Fruit fly (Drosophila melanogaster) whole organism, embryonic: Measurements from ENCODE around the gene CtsF.

Experiments
- Abd-B ChIP-seq: fragments of 200-800 bp; sonication (Bioruptor generic); optimal IDR thresholded peaks from 2 replicates; lab custom pipeline; 2018; ENCODE audit warnings: missing biosample characterization, mild to moderate bottlenecking, missing genetic modification characterization, moderate library complexity
- B-H2 ChIP-seq: fragments of 200-800 bp; sonication (Bioruptor generic); optimal IDR thresholded peaks from 2 replicates; lab custom pipeline; 2018; ENCODE audit warnings: missing biosample characterization, mild to moderate bottlenecking, missing genetic modification characterization
- BEAF-32 ChIP-seq: fragments of 200-800 bp; sonication (Bioruptor generic); optimal IDR thresholded peaks from 3 replicates; lab custom pipeline; 2017; ENCODE audit warnings: missing biosample characterization, missing genetic modification characterization, mild to moderate bottlenecking, moderate library complexity, missing genetic modification reagents
- CG10274 ChIP-seq: fragments of 200-800 bp; sonication (Bioruptor generic); optimal IDR thresholded peaks from 3 replicates; lab custom pipeline; 2017; ENCODE audit warnings: missing biosample characterization, mild to moderate bottlenecking, missing genetic modification characterization
- CG10321 ChIP-seq: fragments of 200-800 bp; sonication (Bioruptor generic); IDR thresholded peaks from 2 replicates; pipeline ENCODE4 v1.3.6; 2022; ENCODE audit warnings: missing biosample characterization, missing genetic modification characterization
- CG1233 ChIP-seq: fragments of 200-800 bp; sonication (Bioruptor generic); optimal IDR thresholded peaks from 4 replicates; lab custom pipeline; 2018; ENCODE audit warnings: missing biosample characterization, mild to moderate bottlenecking, missing genetic modification characterization
- CG13123 ChIP-seq: fragments of 200-800 bp; sonication (Bioruptor generic); optimal IDR thresholded peaks from 2 replicates; lab custom pipeline; 2016; ENCODE audit warnings: missing biosample characterization, missing genetic modification characterization
- CG14667 ChIP-seq: fragments of 200-800 bp; sonication (Bioruptor generic); IDR thresholded peaks from 2 replicates; pipeline ENCODE4 v1.3.6; 2022; ENCODE audit warnings: missing biosample characterization, missing genetic modification characterization
- CG14860 ChIP-seq: fragments of 200-800 bp; sonication (Bioruptor generic); IDR thresholded peaks from 3 replicates; pipeline ENCODE4 v1.3.6; 2022; ENCODE audit warnings: missing biosample characterization, missing genetic modification characterization; ENCODE audit not compliant: partially characterized antibody
- CG15514 ChIP-seq: fragments of 200-800 bp; sonication (Bioruptor generic); optimal IDR thresholded peaks from 3 replicates; lab custom pipeline; 2017; ENCODE audit warnings: missing biosample characterization, missing genetic modification characterization, mild to moderate bottlenecking, moderate library complexity, missing genetic modification reagents
- CG16863 ChIP-seq: fragments of 200-800 bp; sonication (Bioruptor generic); optimal IDR thresholded peaks from 3 replicates; lab custom pipeline; 2016; ENCODE audit warnings: missing biosample characterization, missing genetic modification characterization
- CG18599 ChIP-seq: fragments of 200-800 bp; sonication (Bioruptor generic); optimal IDR thresholded peaks from 3 replicates; lab custom pipeline; 2017; ENCODE audit warnings: missing biosample characterization, missing genetic modification characterization, mild to moderate bottlenecking, moderate library complexity, missing genetic modification reagents
- CG3838 ChIP-seq: fragments of 200-800 bp; sonication (Bioruptor generic); optimal IDR thresholded peaks from 3 replicates; lab custom pipeline; 2016; ENCODE audit warnings: missing biosample characterization, missing genetic modification characterization
- CG3995 ChIP-seq: fragments of 200-800 bp; sonication (Bioruptor generic); optimal IDR thresholded peaks from 3 replicates; lab custom pipeline; 2016; ENCODE audit warnings: missing biosample characterization, missing genetic modification characterization
- CG4328 ChIP-seq: fragments of 200-800 bp; sonication (Bioruptor generic); optimal IDR thresholded peaks from 3 replicates; lab custom pipeline; 2017; ENCODE audit warnings: missing biosample characterization, missing genetic modification reagents, missing genetic modification characterization
- CG4617 ChIP-seq: fragments of 200-800 bp; sonication (Bioruptor generic); optimal IDR thresholded peaks from 3 replicates; lab custom pipeline; 2016; ENCODE audit warnings: missing biosample characterization, missing genetic modification characterization, borderline replicate concordance
- CG5245 ChIP-seq: fragments of 200-800 bp; sonication (Bioruptor generic); optimal IDR thresholded peaks from 3 replicates; lab custom pipeline; 2016; ENCODE audit warnings: missing biosample characterization, missing genetic modification characterization
- CG6175 ChIP-seq: fragments of 200-800 bp; sonication (Bioruptor generic); IDR thresholded peaks from 3 replicates; pipeline ENCODE4 v1.3.6; 2022; ENCODE audit warnings: missing biosample characterization, missing genetic modification characterization
- CG6272 ChIP-seq: fragments of 200-800 bp; sonication (Bioruptor generic); IDR thresholded peaks from 2 replicates; pipeline ENCODE4 v1.3.6; 2022; ENCODE audit warnings: missing biosample characterization, missing genetic modification characterization
- CG7963 ChIP-seq: fragments of 200-800 bp; sonication (Bioruptor generic); IDR thresholded peaks from 3 replicates; pipeline ENCODE4 v1.3.6; 2022; ENCODE audit warnings: missing biosample characterization, missing genetic modification characterization; ENCODE audit not compliant: partially characterized antibody
- CG7987 ChIP-seq: fragments of 200-800 bp; sonication (Bioruptor generic); optimal IDR thresholded peaks from 2 replicates; lab custom pipeline; 2018; ENCODE audit warnings: missing biosample characterization, mild to moderate bottlenecking, missing genetic modification characterization, moderate library complexity
- CG8281 ChIP-seq: fragments of 200-800 bp; sonication (Bioruptor generic); optimal IDR thresholded peaks from 2 replicates; lab custom pipeline; 2018; ENCODE audit warnings: missing biosample characterization, mild to moderate bottlenecking, missing genetic modification characterization, moderate library complexity
- CG8290 ChIP-seq, 3 experiments: fragments of 200-800 bp; sonication (Bioruptor generic); optimal IDR thresholded peaks; 2 replicates each; lab custom pipeline; 2016 to 2019; ENCODE audit warnings: missing biosample characterization in 3 of 3, missing genetic modification characterization in 3 of 3, mild to moderate bottlenecking in 2 of 3, moderate library complexity in 1 of 3
- CG9797 ChIP-seq: fragments of 200-800 bp; sonication (Bioruptor generic); optimal IDR thresholded peaks from 3 replicates; lab custom pipeline; 2018; ENCODE audit warnings: missing biosample characterization, mild to moderate bottlenecking, missing genetic modification characterization
- CG9932 ChIP-seq: fragments of 200-800 bp; sonication (Bioruptor generic); IDR thresholded peaks from 2 replicates; pipeline ENCODE4 v1.3.6; 2022; ENCODE audit warnings: missing biosample characterization, missing genetic modification characterization
- Dref ChIP-seq: fragments of 200-800 bp; sonication (Bioruptor generic); IDR thresholded peaks from 2 replicates; pipeline ENCODE4 v1.3.6; 2022; ENCODE audit warnings: missing biosample characterization, missing genetic modification characterization
- HLHmδ ChIP-seq: fragments of 200-800 bp; sonication (Bioruptor generic); optimal IDR thresholded peaks from 2 replicates; lab custom pipeline; 2018; ENCODE audit warnings: missing biosample characterization, mild to moderate bottlenecking, missing genetic modification characterization, moderate library complexity
- Hmr ChIP-seq: fragments of 200-800 bp; sonication (Bioruptor generic); optimal IDR thresholded peaks from 3 replicates; lab custom pipeline; 2017; ENCODE audit warnings: mild to moderate bottlenecking, missing biosample characterization, missing genetic modification reagents, missing genetic modification characterization
- Max ChIP-seq: fragments of 200-800 bp; sonication (Bioruptor generic); optimal IDR thresholded peaks from 2 replicates; lab custom pipeline; 2016; ENCODE audit warnings: missing biosample characterization, mild to moderate bottlenecking, missing genetic modification characterization
- Med ChIP-seq: fragments of 200-800 bp; sonication (Bioruptor generic); peaks from one replicate; lab custom pipeline; 2016; ENCODE audit warnings: missing biosample characterization, missing genetic modification characterization, mild to moderate bottlenecking, inconsistent platforms, moderate library complexity
- Nf-YA ChIP-seq: fragments of 200-800 bp; sonication (Bioruptor generic); IDR thresholded peaks from 2 replicates; pipeline ENCODE4 v1.3.6; 2022; ENCODE audit warnings: missing biosample characterization, missing genetic modification characterization
- Rfx ChIP-seq: fragments of 200-800 bp; sonication (Bioruptor generic); IDR thresholded peaks from 2 replicates; pipeline ENCODE4 v1.3.6; 2022; ENCODE audit warnings: missing biosample characterization, missing genetic modification characterization
- Scr ChIP-seq: fragments of 200-800 bp; sonication (Bioruptor generic); IDR thresholded peaks from 2 replicates; pipeline ENCODE4 v1.3.6; 2022; ENCODE audit warnings: missing biosample characterization, missing genetic modification characterization; ENCODE audit not compliant: partially characterized antibody
- Sin3A ChIP-seq: fragments of >200 bp; optimal IDR thresholded peaks from 2 replicates; lab custom pipeline; 2018
- YL-1 ChIP-seq: fragments of 200-800 bp; sonication (Bioruptor generic); optimal IDR thresholded peaks from 3 replicates; lab custom pipeline; 2017; ENCODE audit warnings: missing biosample characterization, mild to moderate bottlenecking, missing genetic modification characterization
- ab ChIP-seq: fragments of 200-800 bp; sonication (Bioruptor generic); optimal IDR thresholded peaks from 2 replicates; lab custom pipeline; 2016; ENCODE audit warnings: missing biosample characterization, missing genetic modification characterization
- ac ChIP-seq: fragments of 200-800 bp; sonication (Bioruptor generic); optimal IDR thresholded peaks from 3 replicates; lab custom pipeline; 2017; ENCODE audit warnings: missing biosample characterization, mild to moderate bottlenecking, missing genetic modification characterization
- chinmo ChIP-seq: fragments of 200-800 bp; sonication (Bioruptor generic); IDR thresholded peaks from 4 replicates; pipeline ENCODE4 v1.3.6; 2022; ENCODE audit warnings: missing biosample characterization, missing genetic modification characterization; ENCODE audit not compliant: partially characterized antibody
- exex ChIP-seq: fragments of 200-800 bp; sonication (Bioruptor generic); optimal IDR thresholded peaks from 4 replicates; lab custom pipeline; 2018; ENCODE audit warnings: missing biosample characterization, mild to moderate bottlenecking, missing genetic modification characterization, moderate library complexity
- gfzf ChIP-seq: fragments of 200-800 bp; sonication (Bioruptor generic); optimal IDR thresholded peaks from 2 replicates; lab custom pipeline; 2016; ENCODE audit warnings: missing biosample characterization, mild to moderate bottlenecking, missing genetic modification characterization, moderate library complexity
- jigr1 ChIP-seq: fragments of 200-800 bp; sonication (Bioruptor generic); IDR thresholded peaks from 3 replicates; pipeline ENCODE4 v1.3.6; 2022; ENCODE audit warnings: missing biosample characterization, missing genetic modification characterization
- lilli ChIP-seq: fragments of 200-800 bp; sonication (Bioruptor generic); optimal IDR thresholded peaks from 3 replicates; lab custom pipeline; 2016; ENCODE audit warnings: missing biosample characterization, missing genetic modification characterization
- maf-S ChIP-seq: fragments of 200-800 bp; sonication (Bioruptor generic); optimal IDR thresholded peaks from 2 replicates; lab custom pipeline; 2016; ENCODE audit warnings: missing biosample characterization, missing genetic modification characterization
- org-1 ChIP-seq: fragments of 200-800 bp; sonication (Bioruptor generic); optimal IDR thresholded peaks from 2 replicates; lab custom pipeline; 2017; ENCODE audit warnings: missing biosample characterization, missing genetic modification characterization
- salm ChIP-seq: fragments of 200-800 bp; sonication (Bioruptor generic); optimal IDR thresholded peaks from 2 replicates; lab custom pipeline; 2018; ENCODE audit warnings: missing biosample characterization, mild to moderate bottlenecking, missing genetic modification characterization
- slou ChIP-seq: fragments of 200-800 bp; sonication (Bioruptor generic); optimal IDR thresholded peaks from 3 replicates; lab custom pipeline; 2016; ENCODE audit warnings: missing biosample characterization, missing genetic modification characterization
- sna ChIP-seq: fragments of 200-800 bp; sonication (Bioruptor generic); IDR thresholded peaks from 2 replicates; pipeline ENCODE4 v1.3.6; 2022; ENCODE audit warnings: missing biosample characterization, missing genetic modification characterization; ENCODE audit not compliant: partially characterized antibody
- tio ChIP-seq: fragments of 200-800 bp; sonication (Bioruptor generic); optimal IDR thresholded peaks from 2 replicates; lab custom pipeline; 2017; ENCODE audit warnings: missing biosample characterization, missing genetic modification characterization, inconsistent platforms
- zfh1 ChIP-seq: fragments of 200-800 bp; sonication (Bioruptor generic); IDR thresholded peaks from 3 replicates; pipeline ENCODE4 v1.3.6; 2022; ENCODE audit warnings: missing biosample characterization, missing genetic modification characterization

Gene CtsF

DNA sequence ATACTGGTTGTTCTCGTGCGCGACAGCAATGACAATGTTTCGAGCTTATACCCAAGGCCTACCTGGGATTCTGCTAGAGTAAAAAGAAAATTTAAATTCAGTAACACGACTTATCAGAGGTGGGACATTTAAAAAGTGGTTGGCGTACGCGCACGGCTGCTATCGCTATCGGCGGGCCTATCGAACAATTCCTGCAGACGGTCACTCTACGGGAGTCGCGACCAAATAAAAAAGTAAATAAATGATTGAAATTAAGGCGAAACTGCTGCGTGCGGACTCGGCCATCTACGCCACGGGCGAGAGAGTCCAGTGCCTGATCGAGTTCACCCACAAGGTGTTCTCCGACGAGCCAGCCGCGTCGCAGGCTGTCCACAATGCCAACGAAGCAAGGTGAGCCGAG is 32.1 kb downstream of the CtsF start, which contains the start of the genes Prosbeta2R2 and CG1116 (continued):
- TF ChIP-seq Dref (peak; percentile 81), CG3838 (GFP tag; lab: Kevin White, UChicago) (no peak), ab (GFP tag; lab: Kevin White, UChicago) (no peak), CG6175 (GFP tag; lab: Robert Waterston, UW) (no peak), CG7987 (GFP tag; lab: Kevin White, UChicago) (no peak), lilli (GFP tag; lab: Kevin White, UChicago) (no peak), HLHmδ (GFP tag; lab: Kevin White, UChicago) (no peak), exex (no peak), tio (GFP tag; lab: Kevin White, UChicago) (no peak), CG8281 (tag; lab: Kevin White, UChicago) (no peak), slou (no peak), CG9932 (GFP tag; lab: Robert Waterston, UW) (no peak), CG7963 (GFP tag; lab: Robert Waterston, UW) (peak; percentile 63; the same call in 2 of the 3 replicates), CG9797 (GFP tag; lab: Kevin White, UChicago) (peak; percentile 88), CG18599 (no peak), sna (peak; percentile 48), CG15514 (GFP tag; lab: Kevin White, UChicago) (peak; percentile 42), CG5245 (GFP tag; lab: Kevin White, UChicago) (no peak), CG10321 (no peak), CG16863 (GFP tag; lab: Kevin White, UChicago) (no peak), CG13123 (GFP tag; lab: Kevin White, UChicago) (no peak), CG6272 (GFP tag; lab: Robert Waterston, UW) (no peak), chinmo (GFP tag; lab: Robert Waterston, UW) (peak; percentile 66; the same call in 1 of the 4 replicates), Nf-YA (GFP tag; lab: Robert Waterston, UW) (no peak), CG8290 (GFP tag; optimal IDR thresholded peaks at IDR 0.05; lab: Kevin White, UChicago) (no peak), CG8290 (tag; optimal IDR thresholded peaks at IDR 0.05; lab: Kevin White, UChicago) (no peak), CG10274 (GFP tag; lab: Kevin White, UChicago) (no peak), B-H2 (GFP tag; lab: Kevin White, UChicago) (no peak), BEAF-32 (GFP tag; lab: Kevin White, UChicago) (peak; percentile 63), CG4617 (GFP tag; lab: Kevin White, UChicago) (peak; percentile 62), CG4328 (GFP tag; lab: Kevin White, UChicago) (no peak), salm (tag; lab: Kevin White, UChicago) (no peak), Scr (GFP tag; lab: Robert Waterston, UW) (peak; percentile 48), CG3995 (GFP tag; lab: Kevin White, UChicago) (peak; percentile 4), Hmr (GFP tag; lab: Kevin White, UChicago) (no peak), gfzf (peak; percentile 60), CG14860 (peak; percentile 28; the same call in 1 of the 3 replicates), Med (GFP tag; lab: Kevin White, UChicago) (peak; percentile 80), ac (no peak), org-1 (no peak), jigr1 (GFP tag; lab: Robert Waterston, UW) (no peak), Abd-B (GFP tag; lab: Kevin White, UChicago) (no peak), Rfx (GFP tag; lab: Robert Waterston, UW) (no peak), CG14667 (GFP tag; lab: Robert Waterston, UW) (no peak), Max (GFP tag; lab: Kevin White, UChicago) (no peak), Sin3A (lab: Kevin White, UChicago) (peak; percentile 42), YL-1 (GFP tag; lab: Kevin White, UChicago) (peak; percentile 31), CG1233 (no peak), zfh1 (no peak), maf-S (GFP tag; lab: Kevin White, UChicago) (no peak)
